Fruit fly (Drosophila melanogaster) whole organism, prepupa: ENCODE data around the gene Wbp2.

Experiments used
- Blimp-1 ChIP-seq: fragments of 200-800 bp; sonication (Bioruptor generic); optimal IDR thresholded peaks from 3 replicates; lab custom pipeline; 2017; ENCODE audit warnings: missing biosample characterization, missing genetic modification characterization, mild to moderate bottlenecking, moderate library complexity, missing genetic modification reagents
- CG10669 ChIP-seq: fragments of 200-800 bp; sonication (Bioruptor generic); optimal IDR thresholded peaks from 3 replicates; lab custom pipeline; 2018; ENCODE audit warnings: missing biosample characterization, mild to moderate bottlenecking, missing genetic modification characterization, moderate library complexity
- CG11294 ChIP-seq: fragments of 200-800 bp; sonication (Bioruptor generic); IDR thresholded peaks from 2 replicates; pipeline ENCODE4 v1.3.6; 2022; ENCODE audit warnings: missing biosample characterization, missing genetic modification characterization
- CG11762 ChIP-seq: fragments of 200-800 bp; sonication (Bioruptor generic); optimal IDR thresholded peaks from 3 replicates; lab custom pipeline; 2016; ENCODE audit warnings: missing biosample characterization, missing genetic modification characterization; ENCODE audit not compliant: insufficient read depth
- CG15336 ChIP-seq: fragments of 200-800 bp; sonication (Bioruptor generic); IDR thresholded peaks from 2 replicates; pipeline ENCODE4 v1.3.6; 2022; ENCODE audit warnings: missing biosample characterization, missing genetic modification characterization
- CG3032 ChIP-seq: fragments of 200-800 bp; optimal IDR thresholded peaks from 2 replicates; lab custom pipeline; 2019; ENCODE audit warnings: missing biosample characterization, mild to moderate bottlenecking, missing genetic modification characterization, moderate library complexity
- CG31627 ChIP-seq: fragments of 200-800 bp; sonication (Bioruptor generic); optimal IDR thresholded peaks from 3 replicates; lab custom pipeline; 2016; ENCODE audit warnings: missing biosample characterization, missing genetic modification characterization
- CG32006 ChIP-seq: fragments of 200-800 bp; sonication (Bioruptor generic); optimal IDR thresholded peaks from 3 replicates; lab custom pipeline; 2017; ENCODE audit warnings: missing biosample characterization, mild to moderate bottlenecking, missing genetic modification characterization
- CG34406 ChIP-seq: fragments of 200-800 bp; sonication (Bioruptor generic); optimal IDR thresholded peaks from 3 replicates; lab custom pipeline; 2016; ENCODE audit warnings: missing biosample characterization, missing genetic modification characterization
- CG3919 ChIP-seq: fragments of 200-800 bp; sonication (Bioruptor generic); optimal IDR thresholded peaks from 3 replicates; lab custom pipeline; 2016; ENCODE audit warnings: missing biosample characterization, missing genetic modification characterization
- CG4318 ChIP-seq: fragments of 200-800 bp; sonication (Bioruptor generic); optimal IDR thresholded peaks from 3 replicates; lab custom pipeline; 2017; ENCODE audit warnings: missing biosample characterization, mild to moderate bottlenecking, missing genetic modification characterization
- CG6163 ChIP-seq: fragments of 200-800 bp; sonication (Bioruptor generic); IDR thresholded peaks from 3 replicates; pipeline ENCODE4 v1.3.6; 2022; ENCODE audit warnings: missing biosample characterization, missing genetic modification characterization
- CG6854 ChIP-seq: fragments of 200-800 bp; sonication (Bioruptor generic); optimal IDR thresholded peaks from 2 replicates; lab custom pipeline; 2017; ENCODE audit warnings: missing biosample characterization, mild to moderate bottlenecking, missing genetic modification characterization
- CG7368 ChIP-seq: fragments of 200-800 bp; sonication (Bioruptor generic); optimal IDR thresholded peaks from 3 replicates; lab custom pipeline; 2016; ENCODE audit warnings: missing biosample characterization, missing genetic modification characterization
- CG8119 ChIP-seq: fragments of 200-800 bp; sonication (Bioruptor generic); IDR thresholded peaks from 3 replicates; pipeline ENCODE4 v1.3.6; 2022; ENCODE audit warnings: missing biosample characterization, missing genetic modification characterization
- CG8319 ChIP-seq: fragments of 200-800 bp; sonication (Bioruptor generic); optimal IDR thresholded peaks from 3 replicates; lab custom pipeline; 2016; ENCODE audit warnings: missing biosample characterization, missing genetic modification characterization
- CG8632 ChIP-seq: fragments of 200-800 bp; sonication (Bioruptor generic); optimal IDR thresholded peaks from 3 replicates; lab custom pipeline; 2016; ENCODE audit warnings: missing biosample characterization, missing genetic modification characterization
- Eip78C ChIP-seq: fragments of 200-800 bp; sonication (Bioruptor generic); peaks from one replicate; lab custom pipeline; 2016; ENCODE audit warnings: missing biosample characterization, missing genetic modification characterization
- Eip93F ChIP-seq: fragments of 200-800 bp; sonication (Bioruptor generic); optimal IDR thresholded peaks from 2 replicates; lab custom pipeline; 2016; ENCODE audit warnings: missing biosample characterization, mild to moderate bottlenecking, missing genetic modification characterization
- Ets21C ChIP-seq: fragments of 200-800 bp; sonication (Bioruptor generic); optimal IDR thresholded peaks from 3 replicates; lab custom pipeline; 2016; ENCODE audit warnings: missing biosample characterization, missing genetic modification characterization
- Hr39 ChIP-seq: fragments of 200-800 bp; sonication (Bioruptor generic); optimal IDR thresholded peaks from 2 replicates; lab custom pipeline; 2016; ENCODE audit warnings: missing biosample characterization, missing genetic modification characterization
- Hr4 ChIP-seq: fragments of 200-800 bp; sonication (Bioruptor generic); optimal IDR thresholded peaks from 3 replicates; lab custom pipeline; 2016; ENCODE audit warnings: missing biosample characterization, missing genetic modification characterization
- Lpt ChIP-seq: fragments of 200-800 bp; sonication (Bioruptor generic); optimal IDR thresholded peaks from 3 replicates; lab custom pipeline; 2016; ENCODE audit warnings: missing biosample characterization, missing genetic modification characterization
- Met ChIP-seq: fragments of 200-800 bp; sonication (Bioruptor generic); optimal IDR thresholded peaks from 3 replicates; lab custom pipeline; 2016; ENCODE audit warnings: missing biosample characterization, missing genetic modification characterization
- OdsH ChIP-seq: fragments of 200-800 bp; sonication (Bioruptor generic); optimal IDR thresholded peaks from 3 replicates; lab custom pipeline; 2016; ENCODE audit warnings: missing biosample characterization, missing genetic modification characterization
- Smox ChIP-seq: fragments of 200-800 bp; sonication (Bioruptor generic); optimal IDR thresholded peaks from 3 replicates; lab custom pipeline; 2016; ENCODE audit warnings: missing biosample characterization, missing genetic modification characterization
- Sox14 ChIP-seq: fragments of 200-800 bp; sonication (Bioruptor generic); optimal IDR thresholded peaks from 3 replicates; lab custom pipeline; 2016; ENCODE audit warnings: missing biosample characterization, missing genetic modification characterization
- achi ChIP-seq: fragments of 200-800 bp; sonication (Bioruptor generic); optimal IDR thresholded peaks from 3 replicates; lab custom pipeline; 2016; ENCODE audit warnings: missing biosample characterization, missing genetic modification characterization
- cyc ChIP-seq: fragments of 200-800 bp; sonication (Bioruptor generic); optimal IDR thresholded peaks from 3 replicates; lab custom pipeline; 2016; ENCODE audit warnings: missing biosample characterization, missing genetic modification characterization
- dsx ChIP-seq: fragments of 200-800 bp; optimal IDR thresholded peaks from 3 replicates; lab custom pipeline; 2019; ENCODE audit warnings: missing biosample characterization, mild to moderate bottlenecking, missing genetic modification characterization, moderate library complexity; ENCODE audit not compliant: poor library complexity, severe bottlenecking
- eg ChIP-seq: fragments of 200-800 bp; sonication (Bioruptor generic); IDR thresholded peaks from 3 replicates; pipeline ENCODE4 v1.3.6; 2022; ENCODE audit warnings: missing biosample characterization, missing genetic modification characterization
- esn ChIP-seq: fragments of 200-800 bp; sonication (Bioruptor generic); optimal IDR thresholded peaks from 2 replicates; lab custom pipeline; 2016; ENCODE audit warnings: missing biosample characterization, mild to moderate bottlenecking, missing genetic modification characterization, moderate library complexity
- fd59A ChIP-seq: fragments of 200-800 bp; sonication (Bioruptor generic); optimal IDR thresholded peaks from 2 replicates; lab custom pipeline; 2017; ENCODE audit warnings: missing biosample characterization, mild to moderate bottlenecking, missing genetic modification characterization, missing genetic modification reagents
- fkh ChIP-seq: fragments of 200-800 bp; sonication (Bioruptor generic); optimal IDR thresholded peaks from 3 replicates; lab custom pipeline; 2017; ENCODE audit warnings: missing biosample characterization, mild to moderate bottlenecking, missing genetic modification characterization, moderate library complexity
- lz ChIP-seq: fragments of 200-800 bp; sonication (Bioruptor generic); optimal IDR thresholded peaks from 3 replicates; lab custom pipeline; 2016; ENCODE audit warnings: missing biosample characterization, missing genetic modification characterization
- net ChIP-seq: fragments of 200-800 bp; sonication (Bioruptor generic); optimal IDR thresholded peaks from 3 replicates; lab custom pipeline; 2016; ENCODE audit warnings: missing biosample characterization, missing genetic modification characterization
- salr ChIP-seq, 2 experiments: fragments of 200-800 bp; sonication (Bioruptor generic); optimal IDR thresholded peaks; 3 replicates each; lab custom pipeline; 2016 to 2018; ENCODE audit warnings: missing biosample characterization in 2 of 2, missing genetic modification characterization in 2 of 2, mild to moderate bottlenecking in 1 of 2
- ss ChIP-seq, 2 experiments: fragments of 200-800 bp; sonication (Bioruptor generic); optimal IDR thresholded peaks; 2 replicates in 1 of 2; 3 replicates in 1 of 2; lab custom pipeline; 2017 to 2018; ENCODE audit warnings: mild to moderate bottlenecking in 2 of 2, missing biosample characterization in 2 of 2, missing genetic modification characterization in 2 of 2, moderate library complexity in 1 of 2
- topi ChIP-seq: fragments of 200-800 bp; sonication (Bioruptor generic); optimal IDR thresholded peaks from 3 replicates; lab custom pipeline; 2016; ENCODE audit warnings: missing biosample characterization, missing genetic modification characterization
- vri ChIP-seq: fragments of 200-800 bp; sonication (Bioruptor generic); optimal IDR thresholded peaks from 3 replicates; lab custom pipeline; 2016; ENCODE audit warnings: missing biosample characterization, mild to moderate bottlenecking, missing genetic modification characterization

Gene Wbp2

DNA sequence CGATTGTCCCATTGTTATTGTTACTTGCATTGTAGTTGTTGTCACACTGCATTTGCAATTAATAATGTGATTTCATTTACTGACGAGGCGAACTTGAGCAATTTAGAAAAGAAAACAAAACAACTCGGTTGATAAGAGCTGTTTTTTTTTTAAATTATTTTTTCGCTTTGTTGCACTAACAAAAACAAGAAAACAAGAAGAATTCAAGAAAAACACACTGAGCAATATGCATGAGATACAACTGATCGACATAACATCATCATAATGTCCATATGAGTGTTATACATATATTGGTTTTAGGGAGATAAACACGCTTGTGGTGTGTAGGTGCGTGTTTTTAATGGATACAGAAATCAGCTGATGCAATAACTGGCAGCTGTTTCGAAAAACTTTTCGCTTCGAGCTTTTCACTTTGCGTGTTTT is 47.5 kb upstream of the Wbp2 start (continued):
- TF ChIP-seq CG34406 (GFP tag; lab: Kevin White, UChicago) (no peak), fd59A (GFP tag; lab: Kevin White, UChicago) (no peak), topi (no peak), CG4318 (GFP tag; lab: Kevin White, UChicago) (peak; percentile 50), vri (GFP tag; lab: Kevin White, UChicago) (peak; percentile 86), Blimp-1 (no peak), ss (GFP tag; optimal IDR thresholded peaks at IDR 0.05; lab: Kevin White, UChicago) (no peak), CG3032 (no peak), CG10669 (GFP tag; lab: Kevin White, UChicago) (no peak), CG8319 (GFP tag; lab: Kevin White, UChicago) (no peak), Lpt (peak; percentile 78), OdsH (GFP tag; lab: Kevin White, UChicago) (peak; percentile 52), Sox14 (peak; percentile 63), Met (no peak), CG11762 (peak; percentile 49), cyc (no peak), CG11294 (GFP tag; lab: Robert Waterston, UW) (peak; percentile 50; the same call in 1 of the 2 replicates), CG7368 (no peak), lz (GFP tag; lab: Kevin White, UChicago) (no peak), dsx (GFP tag; lab: Kevin White, UChicago) (no peak)

DNA sequence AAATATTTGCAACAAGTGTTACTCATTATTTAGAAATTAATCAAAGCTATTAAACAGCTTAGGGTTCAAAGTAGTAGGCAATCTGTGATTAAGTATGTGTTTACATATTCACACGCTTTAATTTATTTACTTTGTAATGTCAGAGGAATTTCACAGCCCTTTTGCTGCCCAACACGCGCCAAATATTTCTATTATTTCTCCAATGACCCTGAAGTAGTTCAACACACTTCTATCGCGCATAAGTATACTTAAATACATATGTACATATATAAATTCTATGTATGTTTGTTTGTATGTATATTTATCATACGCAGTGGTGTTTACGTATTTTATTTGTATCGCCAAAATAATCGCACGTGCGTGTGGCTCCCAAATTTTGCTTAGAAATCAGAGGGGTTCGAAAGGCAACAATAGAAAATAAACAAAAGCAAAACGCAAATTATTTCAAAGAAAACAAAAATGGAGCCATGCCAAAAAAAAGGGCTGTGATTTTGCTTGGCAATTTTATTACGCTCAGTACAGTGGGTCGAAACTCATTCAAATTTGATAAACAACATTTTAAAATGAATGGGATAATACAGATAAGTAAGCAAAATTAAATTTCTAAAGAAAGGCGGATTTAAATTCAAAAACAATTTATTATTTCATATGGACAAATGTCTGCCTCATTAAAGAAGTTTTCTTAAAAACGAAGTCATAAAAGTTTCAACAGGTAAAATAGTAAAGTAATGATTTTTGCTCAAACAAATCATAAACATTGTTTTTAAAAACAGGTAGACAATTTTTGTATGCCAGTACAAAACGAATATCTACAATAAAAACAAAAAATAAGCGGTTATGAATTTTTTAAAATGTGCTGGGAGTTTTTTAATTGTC is 46.6 kb upstream of the Wbp2 start:
- TF ChIP-seq CG15336 (GFP tag; lab: Robert Waterston, UW) = 0 out of 2 replicates have a peak, but pooled peaks have one; percentile 22
- peak; percentile 69 for TF ChIP-seq Eip78C
- TF ChIP-seq Eip93F = no peak
- no peak for TF ChIP-seq dsx (GFP tag; lab: Kevin White, UChicago)
- no peak for TF ChIP-seq CG4318 (GFP tag; lab: Kevin White, UChicago)
- TF ChIP-seq eg = 0 out of 3 replicates have a peak, but pooled peaks have one; percentile 21
- TF ChIP-seq CG3919 (GFP tag; lab: Kevin White, UChicago) = peak; percentile 13
- TF ChIP-seq Smox (GFP tag; lab: Kevin White, UChicago) = peak; percentile 17
- TF ChIP-seq Blimp-1 = no peak
- TF ChIP-seq topi = peak; percentile 30
- peak in 1 of 2 experiments; percentile 10 for TF ChIP-seq salr (GFP tag; optimal IDR thresholded peaks at IDR 0.05; lab: Kevin White, UChicago)
- peak; percentile 57 for TF ChIP-seq Hr4 (GFP tag; lab: Kevin White, UChicago)
- peak; percentile 55 for TF ChIP-seq fkh
- TF ChIP-seq Ets21C = peak; percentile 24
- TF ChIP-seq CG8632 (GFP tag; lab: Kevin White, UChicago) = peak; percentile 35
- TF ChIP-seq net (GFP tag; lab: Kevin White, UChicago) = peak; percentile 43
- peak; percentile 52 for TF ChIP-seq esn
- TF ChIP-seq CG31627 (GFP tag; lab: Kevin White, UChicago) = peak; percentile 4
- peak; percentile 36 for TF ChIP-seq Met
- TF ChIP-seq Hr39 = peak; percentile 34
- no peak for TF ChIP-seq Lpt
- TF ChIP-seq CG32006 (GFP tag; lab: Kevin White, UChicago) = peak; percentile 8

DNA sequence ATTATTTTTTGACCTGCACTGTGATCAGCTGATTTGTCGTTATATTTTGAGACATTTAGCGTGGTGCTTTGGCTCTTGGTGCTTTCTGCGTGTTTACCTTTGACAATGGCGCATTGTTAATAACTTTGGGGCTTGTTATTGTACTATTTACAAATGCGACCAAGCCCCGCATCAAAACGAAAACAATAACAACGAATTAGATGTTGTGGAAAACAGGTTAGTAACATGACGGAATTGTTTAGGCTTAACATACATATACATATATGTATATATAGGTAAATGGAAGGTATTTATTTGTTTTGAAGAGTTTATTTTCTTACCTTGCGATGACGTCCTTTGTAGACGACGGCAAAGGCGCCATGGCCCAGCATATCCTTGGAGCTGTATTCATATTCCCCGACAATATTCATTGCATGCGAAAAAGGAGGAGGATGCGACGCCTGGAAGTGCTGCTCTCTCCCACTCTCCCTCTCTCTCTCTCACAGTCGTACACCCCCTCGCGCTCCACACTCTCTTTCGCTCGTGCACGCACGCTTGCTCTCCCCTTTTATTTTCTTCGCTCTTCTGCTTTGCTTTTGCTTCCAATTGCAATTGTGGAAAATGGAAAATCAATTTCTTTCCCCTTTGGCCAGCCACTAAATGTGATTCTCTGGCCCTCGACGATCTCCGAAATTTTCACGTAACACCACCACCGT is 45.8 kb upstream of the Wbp2 start:
- no peak for TF ChIP-seq achi (GFP tag; lab: Kevin White, UChicago)
- TF ChIP-seq fkh = peak; percentile 53
- TF ChIP-seq ss (GFP tag; optimal IDR thresholded peaks at IDR 0.05; lab: Kevin White, UChicago) = peak; percentile 30 to 67
- TF ChIP-seq CG6163 (GFP tag; lab: Robert Waterston, UW) = peak; percentile 44; the same call in 2 of the 3 replicates
- TF ChIP-seq CG8119 (GFP tag; lab: Robert Waterston, UW) = peak; percentile 22; the same call in 1 of the 3 replicates
- no peak for TF ChIP-seq CG6854 (GFP tag; lab: Kevin White, UChicago)
- TF ChIP-seq CG15336 (GFP tag; lab: Robert Waterston, UW) = peak; percentile 16; the same call in 1 of the 2 replicates
- no peak for TF ChIP-seq CG32006 (GFP tag; lab: Kevin White, UChicago)
- peak; percentile 37 for TF ChIP-seq Eip78C
